Worm (Caenorhabditis elegans) whole organism, L4/young adult: ENCODE results near the gene K08D9.6.

ENCODE experiments used
- W03F9.2 ChIP-seq: fragments of 150-350 bp; optimal IDR thresholded peaks from 2 replicates; lab custom pipeline; 2014; ENCODE audit warnings: missing biosample characterization, missing genetic modification characterization
- dao-5 ChIP-seq: sonication (generic microtip); optimal IDR thresholded peaks from 2 replicates; lab custom pipeline; 2016; ENCODE audit warnings: missing genotype, missing genetic modification characterization, moderate library complexity, missing compliant biosample characterization

DNA sequence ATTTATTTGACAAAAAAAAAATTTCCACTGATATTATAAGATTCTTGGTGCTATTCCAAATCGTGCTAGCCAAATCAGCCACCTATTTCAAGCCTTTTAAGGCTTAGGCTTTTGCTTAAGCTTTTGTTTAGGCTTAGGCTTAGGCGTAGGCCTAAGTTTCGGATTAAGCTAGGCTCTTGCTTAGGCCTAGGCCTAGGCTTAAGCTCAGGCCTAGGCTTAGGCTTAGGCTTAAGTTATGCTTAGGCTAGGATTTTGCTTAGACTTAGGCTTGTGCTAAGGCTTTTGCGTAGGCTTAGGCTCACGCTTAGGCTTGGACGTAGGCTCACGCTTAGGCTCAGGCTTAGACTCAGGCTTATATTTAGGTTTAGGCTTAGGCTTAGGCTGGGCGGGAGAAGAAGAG, 4.6 kb downstream of the K08D9.6 start:
- TF ChIP-seq W03F9.2 (tag; lab: Kevin White, UChicago) (no peak), dao-5 (tag; lab: Kevin White, UChicago) (no peak)
